Worm (Caenorhabditis elegans) whole organism, L4/young adult: Measurements from ENCODE around the gene W06D11.3.

ENCODE experiments used
- W03F9.2 ChIP-seq: fragments of 150-350 bp; optimal IDR thresholded peaks from 2 replicates; lab custom pipeline; 2014; ENCODE audit warnings: missing biosample characterization, missing genetic modification characterization
- dao-5 ChIP-seq: sonication (generic microtip); optimal IDR thresholded peaks from 2 replicates; lab custom pipeline; 2016; ENCODE audit warnings: missing genotype, missing genetic modification characterization, moderate library complexity, missing compliant biosample characterization
- him-1 ChIP-seq: sonication (generic microtip); optimal IDR thresholded peaks from 2 replicates; lab custom pipeline; 2016; ENCODE audit warnings: missing genotype, missing genetic modification reagents, missing genetic modification characterization, missing compliant biosample characterization

DNA sequence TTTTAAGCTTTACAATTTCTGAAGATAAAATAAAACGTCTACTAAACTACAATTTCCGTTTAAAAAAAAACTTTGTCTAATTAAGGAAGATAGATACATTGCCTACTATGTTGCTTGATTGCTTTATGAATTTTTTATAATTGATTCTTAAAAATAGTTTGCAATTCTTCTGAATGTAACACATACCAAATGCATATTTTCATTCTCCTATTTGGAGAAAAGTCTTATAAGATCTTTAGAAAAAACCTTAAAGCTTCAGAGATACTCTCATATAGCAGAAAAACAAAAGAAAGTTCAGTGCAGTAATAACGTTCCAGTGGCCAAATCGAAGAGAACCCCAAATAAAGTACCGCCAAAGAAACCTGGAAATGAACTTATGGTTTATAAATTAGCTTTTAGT is 8.1 kb downstream of the W06D11.3 start, which contains the start of gene phf-32:
- TF ChIP-seq him-1 (tag; lab: Kevin White, UChicago) (no peak), W03F9.2 (no peak), dao-5 (tag; lab: Kevin White, UChicago) (no peak)
